Worm (Caenorhabditis elegans): Measurements from ENCODE around the gene E04F6.15.

ce11 chrII:7245576-7245975 lies 35.5 kb upstream of the E04F6.15 start, which contains the start of gene skpo-3:
- TF ChIP-seq him-1 (tag; optimal IDR thresholded peaks at IDR 0.05) (no peak), W03F9.2 (tag; optimal IDR thresholded peaks at IDR 0.05) (no peak)

Data from whole organism, L4/young adult.